Fruit fly (Drosophila melanogaster): ENCODE results near the gene CG14106.

DNA sequence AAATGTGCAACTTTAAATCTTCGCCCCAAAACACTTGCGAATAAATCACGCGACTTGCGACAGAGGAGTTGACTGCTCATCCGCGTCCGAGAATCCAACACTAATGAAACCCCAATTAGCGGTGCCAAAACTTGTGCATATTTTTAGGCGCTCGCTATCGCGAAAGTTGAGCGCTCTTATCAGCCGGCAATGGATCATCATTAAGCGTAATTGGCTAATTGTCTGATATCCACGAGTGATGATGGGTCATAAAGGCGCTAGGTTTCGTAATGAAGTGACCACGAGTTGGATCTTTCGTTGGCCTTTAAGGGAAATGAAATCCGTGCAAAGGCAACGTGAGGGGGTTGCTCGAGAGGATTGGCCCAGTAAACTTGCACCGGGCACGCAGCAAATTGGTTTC lies 29.3 kb upstream of the CG14106 start:
- TF ChIP-seq dati (GFP tag; IDR thresholded peaks at IDR 0.05) (no peak), pfk (GFP tag; optimal IDR thresholded peaks at IDR 0.05) (no peak), bbx (GFP tag; IDR thresholded peaks at IDR 0.05; ENCODE audit: partially characterized antibody) (no peak), CG12236 (GFP tag; optimal IDR thresholded peaks at IDR 0.05) (no peak), CG8765 (GFP tag; IDR thresholded peaks at IDR 0.05) (no peak), Mes4 (GFP tag; optimal IDR thresholded peaks at IDR 0.05) (no peak), fru (optimal IDR thresholded peaks at IDR 0.05) (no peak)
